Worm (Caenorhabditis elegans): ENCODE data around the gene F21D5.6.

ce11 chrIV:8778045-8778444 is 36.9 kb upstream of the F21D5.6 start, which contains the start of gene C33D9.6:
- no peak for TF ChIP-seq ces-1 (GFP tag; optimal IDR thresholded peaks at IDR 0.05)
- TF ChIP-seq mab-9 (GFP tag; IDR thresholded peaks at IDR 0.05): no peak
- TF ChIP-seq lsy-2 (tag; optimal IDR thresholded peaks at IDR 0.05): no peak
- TF ChIP-seq ama-1 (optimal IDR thresholded peaks at IDR 0.05): no peak
- TF ChIP-seq nhr-90 (tag; optimal IDR thresholded peaks at IDR 0.05; ENCODE audit: poor library complexity): no peak
